Fruit fly (Drosophila melanogaster) whole organism, embryonic: Measurements from ENCODE around the gene Gr93d.

Source experiments
- Ada2b ChIP-seq: fragments of 200-800 bp; sonication (Bioruptor generic); IDR thresholded peaks from 2 replicates; pipeline ENCODE4 v1.3.6; 2022; ENCODE audit warnings: missing biosample characterization, missing genetic modification characterization
- Asciz ChIP-seq: fragments of 200-800 bp; sonication (Bioruptor generic); optimal IDR thresholded peaks from 2 replicates; lab custom pipeline; 2017; ENCODE audit warnings: missing biosample characterization, mild to moderate bottlenecking, missing genetic modification characterization, missing genetic modification reagents
- CG10147 ChIP-seq: fragments of 200-800 bp; sonication (Bioruptor generic); optimal IDR thresholded peaks from 2 replicates; lab custom pipeline; 2019; ENCODE audit warnings: missing biosample characterization, mild to moderate bottlenecking, missing genetic modification characterization, moderate library complexity
- CG11093 ChIP-seq: fragments of 200-800 bp; sonication (Bioruptor generic); IDR thresholded peaks from 3 replicates; pipeline ENCODE4 v1.3.6; 2022; ENCODE audit warnings: missing biosample characterization, missing genetic modification characterization
- CG12236 ChIP-seq: fragments of 200-800 bp; sonication (Bioruptor generic); optimal IDR thresholded peaks from 2 replicates; lab custom pipeline; 2016; ENCODE audit warnings: missing biosample characterization, missing genetic modification characterization
- CG14441 ChIP-seq: fragments of 200-800 bp; sonication (Bioruptor generic); IDR thresholded peaks from 2 replicates; pipeline ENCODE4 v1.3.6; 2022; ENCODE audit warnings: missing biosample characterization, missing genetic modification characterization
- CG1529 ChIP-seq: fragments of 200-800 bp; sonication (Bioruptor generic); optimal IDR thresholded peaks from 3 replicates; lab custom pipeline; 2018; ENCODE audit warnings: missing biosample characterization, missing genetic modification characterization
- CG15601 ChIP-seq: fragments of 200-800 bp; sonication (Bioruptor generic); optimal IDR thresholded peaks from 3 replicates; lab custom pipeline; 2019; ENCODE audit warnings: missing biosample characterization, mild to moderate bottlenecking, missing genetic modification characterization, moderate library complexity
- CG18262 ChIP-seq: fragments of 200-800 bp; optimal IDR thresholded peaks from 3 replicates; lab custom pipeline; 2019; ENCODE audit warnings: missing biosample characterization, mild to moderate bottlenecking, missing genetic modification characterization, moderate library complexity
- CG2678 ChIP-seq: fragments of 200-800 bp; sonication (Bioruptor generic); optimal IDR thresholded peaks from 3 replicates; lab custom pipeline; 2019; ENCODE audit warnings: missing biosample characterization, mild to moderate bottlenecking, missing genetic modification characterization, moderate library complexity
- CG2889 ChIP-seq: fragments of 200-800 bp; sonication (Bioruptor generic); IDR thresholded peaks from 3 replicates; pipeline ENCODE4 v1.3.6; 2022; ENCODE audit warnings: missing biosample characterization, missing genetic modification characterization
- CG3065 ChIP-seq: fragments of 200-800 bp; sonication (Bioruptor generic); optimal IDR thresholded peaks from 2 replicates; lab custom pipeline; 2016; ENCODE audit warnings: missing biosample characterization, missing genetic modification characterization
- CG4360 ChIP-seq: fragments of 200-800 bp; sonication (Bioruptor generic); IDR thresholded peaks from 2 replicates; pipeline ENCODE4 v1.3.6; 2022; ENCODE audit warnings: missing biosample characterization, missing genetic modification characterization
- CG4404 ChIP-seq: fragments of 200-800 bp; sonication (Bioruptor generic); IDR thresholded peaks from 2 replicates; pipeline ENCODE4 v1.3.6; 2022; ENCODE audit warnings: missing biosample characterization, missing genetic modification characterization
- CG6175 ChIP-seq: fragments of 200-800 bp; sonication (Bioruptor generic); IDR thresholded peaks from 3 replicates; pipeline ENCODE4 v1.3.6; 2022; ENCODE audit warnings: missing biosample characterization, missing genetic modification characterization
- CG9215 ChIP-seq: fragments of 200-800 bp; sonication (Bioruptor generic); IDR thresholded peaks from 2 replicates; pipeline ENCODE4 v1.3.6; 2022; ENCODE audit warnings: missing biosample characterization, missing genetic modification characterization
- Camta ChIP-seq: fragments of 200-800 bp; sonication (Bioruptor generic); optimal IDR thresholded peaks from 2 replicates; lab custom pipeline; 2016; ENCODE audit warnings: missing biosample characterization, missing genetic modification characterization
- Chrac-16 ChIP-seq: fragments of 200-800 bp; sonication (Bioruptor generic); optimal IDR thresholded peaks from 3 replicates; lab custom pipeline; 2016; ENCODE audit warnings: missing biosample characterization, missing genetic modification characterization
- ERR ChIP-seq: fragments of 200-800 bp; sonication (Bioruptor generic); optimal IDR thresholded peaks from 2 replicates; lab custom pipeline; 2016; ENCODE audit warnings: missing biosample characterization, missing genetic modification characterization
- Ets65A ChIP-seq: fragments of 200-800 bp; sonication (Bioruptor generic); peaks from one replicate; lab custom pipeline; 2016; ENCODE audit warnings: missing biosample characterization, missing genetic modification characterization
- H15 ChIP-seq: fragments of 200-800 bp; sonication (Bioruptor generic); IDR thresholded peaks from 3 replicates; pipeline ENCODE4 v1.3.6; 2022; ENCODE audit warnings: missing biosample characterization, missing genetic modification characterization
- Hmx ChIP-seq: fragments of 200-800 bp; sonication (Bioruptor generic); optimal IDR thresholded peaks from 2 replicates; lab custom pipeline; 2016; ENCODE audit warnings: missing biosample characterization, missing genetic modification characterization
- Hr39 ChIP-seq: fragments of >200 bp; optimal IDR thresholded peaks from 2 replicates; lab custom pipeline; 2017
- Hr78 ChIP-seq, 2 experiments: fragments of 200-800 bp in 1 of 2; fragments of >200 bp in 1 of 2; sonication (Bioruptor generic) in 1 of 2; optimal IDR thresholded peaks; 2 replicates each; lab custom pipeline; 2017 to 2019; ENCODE audit warnings: missing biosample characterization in 2 of 2, missing genetic modification characterization in 2 of 2, mild to moderate bottlenecking in 1 of 2, moderate library complexity in 1 of 2
- MESR4 ChIP-seq: fragments of 200-800 bp; sonication (Bioruptor generic); optimal IDR thresholded peaks from 2 replicates; lab custom pipeline; 2018; ENCODE audit warnings: missing biosample characterization, mild to moderate bottlenecking, missing genetic modification characterization, moderate library complexity
- Mes4 ChIP-seq: fragments of 200-800 bp; sonication (Bioruptor generic); optimal IDR thresholded peaks from 2 replicates; lab custom pipeline; 2016; ENCODE audit warnings: missing biosample characterization, missing genetic modification characterization
- Ravus ChIP-seq: fragments of 200-800 bp; sonication (Bioruptor generic); IDR thresholded peaks from 2 replicates; pipeline ENCODE4 v1.3.6; 2022; ENCODE audit warnings: missing biosample characterization, missing genetic modification characterization
- Sox102F ChIP-seq: fragments of 200-800 bp; sonication (Bioruptor generic); optimal IDR thresholded peaks from 2 replicates; lab custom pipeline; 2018; ENCODE audit warnings: missing biosample characterization, mild to moderate bottlenecking, missing genetic modification characterization, moderate library complexity
- Ssrp ChIP-seq: fragments of 200-800 bp; sonication (Bioruptor generic); optimal IDR thresholded peaks from 2 replicates; lab custom pipeline; 2018; ENCODE audit warnings: missing biosample characterization, mild to moderate bottlenecking, missing genetic modification characterization, moderate library complexity
- Xbp1 ChIP-seq: fragments of 200-800 bp; sonication (Bioruptor generic); optimal IDR thresholded peaks from 3 replicates; lab custom pipeline; 2016; ENCODE audit warnings: missing biosample characterization, mild to moderate bottlenecking, missing genetic modification characterization
- amos ChIP-seq: fragments of 200-800 bp; sonication (Bioruptor generic); IDR thresholded peaks from 2 replicates; pipeline ENCODE4 v1.3.6; 2022; ENCODE audit warnings: missing biosample characterization, missing genetic modification characterization; ENCODE audit not compliant: partially characterized antibody
- ara ChIP-seq: fragments of 200-800 bp; sonication (Bioruptor generic); IDR thresholded peaks from 2 replicates; pipeline ENCODE4 v1.3.6; 2022; ENCODE audit warnings: missing biosample characterization, missing genetic modification characterization
- bcd ChIP-seq: fragments of 200-800 bp; sonication (Bioruptor generic); optimal IDR thresholded peaks from 2 replicates; lab custom pipeline; 2017; ENCODE audit warnings: missing biosample characterization, mild to moderate bottlenecking, missing genetic modification characterization
- bigmax ChIP-seq: fragments of 200-800 bp; sonication (Bioruptor generic); optimal IDR thresholded peaks from 2 replicates; lab custom pipeline; 2018; ENCODE audit warnings: missing biosample characterization, mild to moderate bottlenecking, missing genetic modification characterization
- btn ChIP-seq: fragments of 200-800 bp; sonication (Bioruptor generic); optimal IDR thresholded peaks from 2 replicates; lab custom pipeline; 2016; ENCODE audit warnings: missing biosample characterization, missing genetic modification characterization
- cato ChIP-seq: fragments of 200-800 bp; sonication (Bioruptor generic); optimal IDR thresholded peaks from 2 replicates; lab custom pipeline; 2016; ENCODE audit warnings: missing biosample characterization, missing genetic modification characterization, borderline replicate concordance
- dan ChIP-seq: fragments of 200-800 bp; sonication (Bioruptor generic); IDR thresholded peaks from 2 replicates; pipeline ENCODE4 v1.3.6; 2022; ENCODE audit warnings: missing biosample characterization, missing genetic modification characterization
- dpn ChIP-seq, 2 experiments: fragments of 200-800 bp; sonication (Bioruptor generic); optimal IDR thresholded peaks; 3 replicates each; lab custom pipeline; 2016; ENCODE audit warnings: missing biosample characterization in 2 of 2, missing genetic modification characterization in 2 of 2
- en ChIP-seq: fragments of 200-800 bp; sonication (Bioruptor generic); optimal IDR thresholded peaks from 2 replicates; lab custom pipeline; 2016; ENCODE audit warnings: missing biosample characterization, missing genetic modification characterization
- h ChIP-seq: fragments of >200 bp; optimal IDR thresholded peaks from 2 replicates; lab custom pipeline; 2017
- hth ChIP-seq: fragments of >200 bp; optimal IDR thresholded peaks from 2 replicates; lab custom pipeline; 2017; ENCODE audit warnings: inconsistent platforms
- knrl ChIP-seq: fragments of 200-800 bp; sonication (Bioruptor generic); IDR thresholded peaks from 3 replicates; pipeline ENCODE4 v1.3.6; 2022; ENCODE audit warnings: missing biosample characterization, missing genetic modification characterization; ENCODE audit not compliant: partially characterized antibody
- odd ChIP-seq: fragments of 200-800 bp; sonication (Bioruptor generic); optimal IDR thresholded peaks from 2 replicates; lab custom pipeline; 2017; ENCODE audit warnings: missing biosample characterization, mild to moderate bottlenecking, missing genetic modification characterization
- onecut ChIP-seq: fragments of 200-800 bp; sonication (Bioruptor generic); IDR thresholded peaks from 2 replicates; pipeline ENCODE4 v1.3.6; 2022; ENCODE audit warnings: missing biosample characterization, missing genetic modification characterization
- pros ChIP-seq: fragments of 200-800 bp; sonication (Bioruptor generic); optimal IDR thresholded peaks from 3 replicates; lab custom pipeline; 2019; ENCODE audit warnings: missing biosample characterization, mild to moderate bottlenecking, missing genetic modification characterization, moderate library complexity
- rib ChIP-seq: fragments of 200-800 bp; sonication (Bioruptor generic); IDR thresholded peaks from 2 replicates; pipeline ENCODE4 v1.3.6; 2022; ENCODE audit warnings: missing biosample characterization, missing genetic modification characterization
- run ChIP-seq: fragments of 200-800 bp; sonication (Bioruptor generic); optimal IDR thresholded peaks from 3 replicates; lab custom pipeline; 2018; ENCODE audit warnings: missing biosample characterization, mild to moderate bottlenecking, missing genetic modification characterization
- salm ChIP-seq: fragments of 200-800 bp; sonication (Bioruptor generic); optimal IDR thresholded peaks from 2 replicates; lab custom pipeline; 2018; ENCODE audit warnings: missing biosample characterization, mild to moderate bottlenecking, missing genetic modification characterization
- sisA ChIP-seq: fragments of 200-800 bp; sonication (Bioruptor generic); IDR thresholded peaks from 2 replicates; pipeline ENCODE4 v1.3.6; 2022; ENCODE audit warnings: missing biosample characterization, missing genetic modification characterization
- tup ChIP-seq: fragments of 200-800 bp; sonication (Bioruptor generic); optimal IDR thresholded peaks from 2 replicates; lab custom pipeline; 2016; ENCODE audit warnings: missing biosample characterization, mild to moderate bottlenecking, missing genetic modification characterization, moderate library complexity
- wdn ChIP-seq: fragments of 200-800 bp; sonication (Bioruptor generic); IDR thresholded peaks from 2 replicates; pipeline ENCODE4 v1.3.6; 2022; ENCODE audit warnings: missing biosample characterization, missing genetic modification characterization

The Gr93d gene

DNA sequence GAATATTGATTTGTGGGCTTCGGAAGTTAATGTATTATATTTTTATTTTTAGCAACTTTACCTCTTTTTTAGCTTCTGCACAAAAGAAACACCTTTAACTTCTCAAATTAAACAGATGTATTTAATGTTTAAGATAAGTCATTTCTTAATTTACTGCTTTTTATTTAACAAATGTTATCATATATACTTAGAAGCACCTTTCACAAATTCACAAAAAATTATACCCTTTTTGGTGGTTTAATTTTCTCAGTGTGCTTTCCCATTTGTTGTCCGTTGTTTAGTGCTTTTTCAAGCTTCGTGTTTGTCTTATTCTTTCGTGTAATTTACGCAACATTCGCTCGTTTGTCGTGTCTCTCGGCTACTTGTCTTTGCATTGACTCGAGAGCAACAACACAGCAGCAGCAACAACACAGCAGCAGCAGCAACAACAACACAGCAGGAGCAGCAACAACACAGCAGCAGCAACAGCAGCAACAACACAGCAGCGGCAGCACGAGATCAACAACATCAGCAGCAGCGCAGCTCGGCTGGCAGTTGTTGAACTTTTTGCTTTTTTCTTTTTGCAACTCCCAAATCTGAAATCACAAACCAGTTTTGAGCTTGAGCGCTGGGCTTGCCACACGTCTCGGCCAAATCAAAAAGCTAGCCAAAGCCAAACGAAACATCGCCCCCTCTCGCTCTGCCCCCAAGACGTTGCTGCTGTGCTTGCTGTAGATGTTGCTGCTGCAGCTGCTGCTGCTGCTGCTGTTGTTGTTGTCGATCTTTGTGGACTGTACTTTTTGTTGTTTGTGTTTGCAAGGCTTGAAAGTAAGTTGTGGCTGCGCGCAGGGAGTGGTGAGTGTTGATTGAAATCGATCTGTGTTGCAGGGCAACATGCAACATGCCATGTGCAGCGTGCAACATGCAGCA lies 9.1 kb downstream of the Gr93d start (continued):
- TF ChIP-seq CG1529 (GFP tag; lab: Kevin White, UChicago) (no peak), bigmax (no peak), hth (lab: Kevin White, UChicago) (no peak), Camta (no peak), run (tag; lab: Kevin White, UChicago) (no peak), CG11093 (GFP tag; lab: Robert Waterston, UW) (no peak), Chrac-16 (no peak), H15 (0 out of 3 replicates have a peak, but pooled peaks have one; percentile 55), CG12236 (GFP tag; lab: Kevin White, UChicago) (no peak), Ravus (GFP tag; lab: Robert Waterston, UW) (peak; percentile 7; the same call in 1 of the 2 replicates), Asciz (GFP tag; lab: Kevin White, UChicago) (peak; percentile 58), CG2889 (GFP tag; lab: Robert Waterston, UW) (no peak), CG4360 (GFP tag; lab: Robert Waterston, UW) (peak; percentile 93), btn (no peak), salm (peak; percentile 26), odd (GFP tag; lab: Kevin White, UChicago) (no peak), ERR (GFP tag; lab: Kevin White, UChicago) (no peak), amos (GFP tag; lab: Robert Waterston, UW) (no peak), MESR4 (GFP tag; lab: Kevin White, UChicago) (no peak), CG14441 (GFP tag; lab: Robert Waterston, UW) (peak; percentile 67), CG15601 (tag; lab: Kevin White, UChicago) (no peak), wdn (GFP tag; lab: Robert Waterston, UW) (no peak), bcd (GFP tag; lab: Kevin White, UChicago) (no peak), CG3065 (GFP tag; lab: Kevin White, UChicago) (no peak), ara (peak; percentile 65), en (no peak), Hmx (GFP tag; lab: Kevin White, UChicago) (no peak), rib (no peak), CG4404 (GFP tag; lab: Robert Waterston, UW) (no peak), knrl (GFP tag; lab: Robert Waterston, UW) (no peak), Xbp1 (GFP tag; lab: Kevin White, UChicago) (no peak), Ets65A (GFP tag; lab: Kevin White, UChicago) (no peak), dpn (GFP tag; optimal IDR thresholded peaks at IDR 0.05; lab: Kevin White, UChicago) (no peak), h (no peak), CG6175 (GFP tag; lab: Robert Waterston, UW) (peak; percentile 88), dan (no peak), CG9215 (GFP tag; lab: Robert Waterston, UW) (no peak), cato (GFP tag; lab: Kevin White, UChicago) (no peak), Ada2b (GFP tag; lab: Robert Waterston, UW) (peak; percentile 54), pros (GFP tag; lab: Kevin White, UChicago) (no peak), tup (GFP tag; lab: Kevin White, UChicago) (no peak), Mes4 (GFP tag; lab: Kevin White, UChicago) (no peak), Ssrp (tag; lab: Kevin White, UChicago) (no peak), onecut (GFP tag; lab: Robert Waterston, UW) (no peak), Hr78 (GFP tag; optimal IDR thresholded peaks at IDR 0.05; lab: Kevin White, UChicago) (no peak), CG10147 (GFP tag; lab: Kevin White, UChicago) (peak; percentile 38), CG18262 (tag; lab: Kevin White, UChicago) (peak; percentile 9), Hr39 (lab: Kevin White, UChicago) (no peak), sisA (GFP tag; lab: Robert Waterston, UW) (peak; percentile 47), Sox102F (GFP tag; lab: Kevin White, UChicago) (no peak), CG2678 (peak; percentile 74)
